Fruit fly (Drosophila melanogaster) whole organism, pupa: ENCODE results near the gene asf1.

ENCODE experiments used
- CG10348 ChIP-seq: fragments of 200-800 bp; sonication (Bioruptor generic); IDR thresholded peaks from 2 replicates; pipeline ENCODE4 v1.3.6; 2022; ENCODE audit warnings: missing biosample characterization, missing genetic modification characterization
- CG13204 ChIP-seq: fragments of 200-800 bp; sonication (Bioruptor generic); optimal IDR thresholded peaks from 2 replicates; lab custom pipeline; 2018; ENCODE audit warnings: missing biosample characterization, mild to moderate bottlenecking, missing genetic modification characterization, moderate library complexity
- CG14655 ChIP-seq: fragments of 200-800 bp; sonication (Bioruptor generic); optimal IDR thresholded peaks from 3 replicates; lab custom pipeline; 2017; ENCODE audit warnings: mild to moderate bottlenecking, missing biosample characterization, missing genetic modification reagents, missing genetic modification characterization
- CG15710 ChIP-seq: fragments of 200-800 bp; sonication (Bioruptor generic); optimal IDR thresholded peaks from 2 replicates; lab custom pipeline; 2018; ENCODE audit warnings: missing biosample characterization, mild to moderate bottlenecking, missing genetic modification characterization, moderate library complexity
- CG32121 ChIP-seq: fragments of 200-800 bp; sonication (Bioruptor generic); IDR thresholded peaks from 2 replicates; pipeline ENCODE4 v1.3.6; 2022; ENCODE audit warnings: missing biosample characterization, missing genetic modification characterization
- CG4496 ChIP-seq: fragments of 200-800 bp; sonication (Bioruptor generic); IDR thresholded peaks from 3 replicates; pipeline ENCODE4 v1.3.6; 2022; ENCODE audit warnings: missing biosample characterization, missing genetic modification characterization
- CG8159 ChIP-seq: fragments of 200-800 bp; sonication (Bioruptor generic); optimal IDR thresholded peaks from 3 replicates; lab custom pipeline; 2018; ENCODE audit warnings: missing biosample characterization, mild to moderate bottlenecking, missing genetic modification characterization, moderate library complexity
- CG8301 ChIP-seq: fragments of 200-800 bp; sonication (Bioruptor generic); optimal IDR thresholded peaks from 2 replicates; lab custom pipeline; 2018; ENCODE audit warnings: missing biosample characterization, mild to moderate bottlenecking, missing genetic modification characterization
- CG9948 ChIP-seq: fragments of 200-800 bp; sonication (Bioruptor generic); optimal IDR thresholded peaks from 2 replicates; lab custom pipeline; 2018; ENCODE audit warnings: missing biosample characterization, mild to moderate bottlenecking, missing genetic modification characterization, moderate library complexity
- EcR ChIP-seq: fragments of 200-800 bp; sonication (Bioruptor generic); optimal IDR thresholded peaks from 3 replicates; lab custom pipeline; 2019; ENCODE audit warnings: missing biosample characterization, missing genetic modification characterization, mild to moderate bottlenecking, moderate library complexity, missing genetic modification reagents
- Snoo ChIP-seq: fragments of 200-800 bp; sonication (Bioruptor generic); optimal IDR thresholded peaks from 3 replicates; lab custom pipeline; 2017; ENCODE audit warnings: missing biosample characterization, mild to moderate bottlenecking, missing genetic modification characterization, inconsistent platforms
- fd96Ca ChIP-seq: fragments of 200-800 bp; sonication (Bioruptor generic); IDR thresholded peaks from 3 replicates; pipeline ENCODE4 v1.3.6; 2022; ENCODE audit warnings: missing biosample characterization, missing genetic modification characterization
- gl ChIP-seq: fragments of 200-800 bp; sonication (Bioruptor generic); optimal IDR thresholded peaks from 2 replicates; lab custom pipeline; 2018; ENCODE audit warnings: missing biosample characterization, mild to moderate bottlenecking, missing genetic modification characterization
- rn ChIP-seq: fragments of 200-800 bp; sonication (Bioruptor generic); IDR thresholded peaks from 2 replicates; pipeline ENCODE4 v1.3.6; 2022; ENCODE audit warnings: missing biosample characterization, missing genetic modification characterization

- no peak for TF ChIP-seq CG15710
- TF ChIP-seq CG10348 = no peak
- TF ChIP-seq Snoo (tag; lab: Kevin White, UChicago) = no peak
- TF ChIP-seq gl (tag; lab: Kevin White, UChicago) = no peak
- TF ChIP-seq CG14655 (GFP tag; lab: Kevin White, UChicago) = no peak
- TF ChIP-seq CG8159 = no peak
- no peak for TF ChIP-seq rn (GFP tag; lab: Robert Waterston, UW)
- TF ChIP-seq CG13204 (GFP tag; lab: Kevin White, UChicago) = no peak
- no peak for TF ChIP-seq fd96Ca (GFP tag; lab: Robert Waterston, UW)
- no peak for TF ChIP-seq CG32121
- TF ChIP-seq EcR = no peak
- no peak for TF ChIP-seq CG4496 (GFP tag; lab: Robert Waterston, UW)
- no peak for TF ChIP-seq CG8301 (tag; lab: Kevin White, UChicago)
- no peak for TF ChIP-seq CG9948 (tag; lab: Kevin White, UChicago)
Observed at dm6 chr3L:19650121-19650520, 31.4 kb downstream of the asf1 start.
